Worm (Caenorhabditis elegans): ENCODE data around the gene thn-2.

DNA sequence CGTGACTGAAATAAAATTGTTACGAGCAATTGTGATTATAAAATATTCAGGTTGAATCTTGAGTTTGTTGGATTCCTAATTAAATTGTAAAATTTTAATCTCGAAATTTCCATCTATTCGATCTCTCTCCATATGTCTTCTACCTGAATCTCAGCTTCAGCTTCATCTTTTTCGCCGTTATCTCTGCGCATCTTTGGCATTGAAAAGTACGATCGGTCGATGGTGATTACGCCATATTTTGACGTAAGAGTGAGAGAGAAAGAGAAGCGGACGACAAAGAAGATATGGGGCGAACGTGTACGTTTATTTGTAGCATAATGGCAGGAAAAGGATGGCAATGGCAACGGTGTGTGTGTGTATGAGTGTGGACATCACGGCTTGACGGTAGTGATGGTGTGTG lies 16.4 kb upstream of the thn-2 start:
- TF ChIP-seq unc-62 (GFP tag; optimal IDR thresholded peaks at IDR 0.05) (no peak), F10E7.11 (tag; optimal IDR thresholded peaks at IDR 0.05) (no peak), pha-4 (tag; optimal IDR thresholded peaks at IDR 0.05) (no peak), ama-1 (optimal IDR thresholded peaks at IDR 0.05) (no peak), ama-1 (GFP tag; optimal IDR thresholded peaks at IDR 0.05) (no peak), F22D6.2 (tag; optimal IDR thresholded peaks at IDR 0.05) (no peak), Y67H2A.10 (GFP tag; conservative IDR thresholded peaks at IDR 0.05) (no peak), hlh-12 (tag; optimal IDR thresholded peaks at IDR 0.05) (no peak), snpc-4 (GFP tag; optimal IDR thresholded peaks at IDR 0.05) (no peak), snpc-4 (tag; optimal IDR thresholded peaks at IDR 0.05) (no peak)
